Worm (Caenorhabditis elegans) whole organism, L1 larva: ENCODE data around the gene F42A9.8.

Experiments
- C04F5.9 ChIP-seq: sonication (generic microtip); optimal IDR thresholded peaks from 2 replicates; lab custom pipeline; 2016; ENCODE audit warnings: missing genetic modification characterization, missing compliant biosample characterization
- C16A3.4 ChIP-seq: fragments of 150-350 bp; optimal IDR thresholded peaks from 2 replicates; lab custom pipeline; 2014; ENCODE audit warnings: missing biosample characterization, missing genetic modification characterization
- C34B4.2 ChIP-seq: sonication (generic microtip); optimal IDR thresholded peaks from 2 replicates; lab custom pipeline; 2017; ENCODE audit warnings: mild to moderate bottlenecking, missing genetic modification characterization, missing compliant biosample characterization
- alr-1 ChIP-seq: fragments of 200-800 bp; sonication (Bioruptor generic); optimal IDR thresholded peaks from 2 replicates; lab custom pipeline; 2018; ENCODE audit warnings: borderline replicate concordance, mild to moderate bottlenecking, missing genetic modification characterization, missing compliant biosample characterization
- aly-2 ChIP-seq: fragments of 150-350 bp; optimal IDR thresholded peaks from 2 replicates; lab custom pipeline; 2014; ENCODE audit warnings: missing biosample characterization, missing genetic modification characterization
- blmp-1 ChIP-seq: fragments of 150-350 bp; optimal IDR thresholded peaks from 2 replicates; lab custom pipeline; 2014; ENCODE audit warnings: missing biosample characterization, missing genetic modification characterization
- ceh-8 ChIP-seq: fragments of 200-800 bp; sonication (Bioruptor generic); optimal IDR thresholded peaks from 2 replicates; lab custom pipeline; 2018; ENCODE audit warnings: mild to moderate bottlenecking, missing genetic modification characterization, moderate library complexity, missing compliant biosample characterization
- ceh-82 ChIP-seq, 3 experiments: fragments of 150-350 bp in 1 of 3; sonication (generic microtip) in 2 of 3; optimal IDR thresholded peaks; 2 replicates each; lab custom pipeline; 2014 to 2017; ENCODE audit warnings: missing biosample characterization in 3 of 3, missing genetic modification characterization in 3 of 3
- ces-1 ChIP-seq: fragments of 150-350 bp; optimal IDR thresholded peaks from 2 replicates; lab custom pipeline; 2014; ENCODE audit warnings: missing biosample characterization, missing genetic modification reagents, missing genetic modification characterization
- dpl-1 ChIP-seq, 3 experiments: fragments of 150-350 bp in 2 of 3; sonication (generic microtip) in 1 of 3; optimal IDR thresholded peaks; 2 replicates each; lab custom pipeline; 2014 to 2017; ENCODE audit warnings: missing biosample characterization in 3 of 3, missing genetic modification characterization in 3 of 3, missing genetic modification reagents in 3 of 3
- dsc-1 ChIP-seq: sonication (generic microtip); optimal IDR thresholded peaks from 2 replicates; lab custom pipeline; 2016; ENCODE audit warnings: mild to moderate bottlenecking, missing genetic modification characterization, missing compliant biosample characterization
- efl-1 ChIP-seq, 4 experiments: fragments of 150-350 bp; optimal IDR thresholded peaks in 3 of 4; peaks in 1 of 4; 1 replicate in 1 of 4; 2 replicates in 3 of 4; lab custom pipeline; 2014; ENCODE audit warnings: missing biosample characterization in 2 of 4, missing genetic modification characterization in 2 of 4, missing genetic modification reagents in 2 of 4
- elt-2 ChIP-seq: sonication (generic microtip); optimal IDR thresholded peaks from 2 replicates; lab custom pipeline; 2016; ENCODE audit warnings: missing genetic modification characterization, mild to moderate bottlenecking, inconsistent platforms, missing compliant biosample characterization, missing genetic modification reagents
- elt-3 ChIP-seq, 6 experiments: fragments of 150-350 bp in 1 of 6; sonication (generic microtip); optimal IDR thresholded peaks; 2 replicates each; lab custom pipeline; 2017 to 2018; ENCODE audit warnings: missing biosample characterization in 6 of 6, missing genetic modification characterization in 6 of 6, inconsistent platforms in 1 of 6
- ets-5 ChIP-seq: fragments of 200-800 bp; sonication (Bioruptor generic); IDR thresholded peaks from 2 replicates; pipeline ENCODE4 v1.3.6; 2022; ENCODE audit warnings: missing genetic modification characterization, missing compliant biosample characterization
- grh-1 ChIP-seq: fragments of 200-800 bp; sonication (Bioruptor generic); IDR thresholded peaks from 2 replicates; pipeline ENCODE4 v1.3.6; 2022; ENCODE audit warnings: missing genetic modification reagents, missing genetic modification characterization, missing compliant biosample characterization
- hlh-4 ChIP-seq: sonication (generic microtip); optimal IDR thresholded peaks from 2 replicates; lab custom pipeline; 2016; ENCODE audit warnings: mild to moderate bottlenecking, missing genetic modification characterization, missing compliant biosample characterization
- irx-1 ChIP-seq: sonication (generic microtip); optimal IDR thresholded peaks from 2 replicates; lab custom pipeline; 2016; ENCODE audit warnings: missing genetic modification characterization, missing compliant biosample characterization
- isw-1 ChIP-seq: fragments of 200-800 bp; sonication (Bioruptor generic); IDR thresholded peaks from 2 replicates; pipeline ENCODE4 v1.3.6; 2022; ENCODE audit warnings: missing genetic modification characterization, missing compliant biosample characterization
- jun-1 ChIP-seq: fragments of 150-350 bp; optimal IDR thresholded peaks from 2 replicates; lab custom pipeline; 2014; ENCODE audit warnings: missing biosample characterization, missing genetic modification reagents, missing genetic modification characterization
- lin-13 ChIP-seq: fragments of 150-350 bp; optimal IDR thresholded peaks from 2 replicates; lab custom pipeline; 2014; ENCODE audit warnings: missing biosample characterization, missing genetic modification reagents, missing genetic modification characterization
- lin-14 ChIP-seq: fragments of 200-800 bp; sonication (Bioruptor generic); optimal IDR thresholded peaks from 2 replicates; lab custom pipeline; 2018; ENCODE audit warnings: mild to moderate bottlenecking, missing genetic modification characterization, moderate library complexity, missing compliant biosample characterization
- lin-15B ChIP-seq: fragments of 150-350 bp; sonication (generic microtip); optimal IDR thresholded peaks from 3 replicates; lab custom pipeline; 2014; ENCODE audit warnings: missing biosample characterization, missing genetic modification characterization
- lin-35 ChIP-seq, 2 experiments: fragments of 150-350 bp; optimal IDR thresholded peaks; 2 replicates each; lab custom pipeline; 2014; ENCODE audit warnings: missing biosample characterization in 2 of 2, missing genetic modification characterization in 2 of 2, missing genetic modification reagents in 2 of 2
- lsy-2 ChIP-seq, 2 experiments: fragments of 150-350 bp; optimal IDR thresholded peaks; 2 replicates each; lab custom pipeline; 2014; ENCODE audit warnings: missing biosample characterization in 2 of 2, missing genetic modification characterization in 2 of 2
- mep-1 ChIP-seq: fragments of 150-350 bp; optimal IDR thresholded peaks from 2 replicates; lab custom pipeline; 2014; ENCODE audit warnings: missing biosample characterization, missing genetic modification characterization
- nhr-11 ChIP-seq: fragments of 150-350 bp; optimal IDR thresholded peaks from 2 replicates; lab custom pipeline; 2014; ENCODE audit warnings: missing biosample characterization, missing genetic modification characterization
- nhr-20 ChIP-seq: sonication (generic microtip); optimal IDR thresholded peaks from 2 replicates; lab custom pipeline; 2016; ENCODE audit warnings: mild to moderate bottlenecking, missing genetic modification characterization, missing compliant biosample characterization
- nhr-237 ChIP-seq: fragments of 150-350 bp; optimal IDR thresholded peaks from 2 replicates; lab custom pipeline; 2014; ENCODE audit warnings: missing biosample characterization, missing genetic modification characterization
- nhr-71 ChIP-seq: sonication (generic microtip); optimal IDR thresholded peaks from 2 replicates; lab custom pipeline; 2016; ENCODE audit warnings: mild to moderate bottlenecking, missing genetic modification characterization, moderate library complexity, missing compliant biosample characterization
- nhr-76 ChIP-seq: sonication (generic microtip); optimal IDR thresholded peaks from 2 replicates; lab custom pipeline; 2017; ENCODE audit warnings: missing biosample characterization, missing genetic modification characterization
- nhr-90 ChIP-seq: sonication (generic microtip); optimal IDR thresholded peaks from 2 replicates; lab custom pipeline; 2016; ENCODE audit warnings: mild to moderate bottlenecking, missing genetic modification characterization, missing compliant biosample characterization; ENCODE audit not compliant: poor library complexity
- pag-3 ChIP-seq: sonication (generic microtip); optimal IDR thresholded peaks from 2 replicates; lab custom pipeline; 2017; ENCODE audit warnings: missing genetic modification characterization, mild to moderate bottlenecking, missing compliant biosample characterization, antibody characterized with exemption, borderline replicate concordance; ENCODE audit not compliant: insufficient read depth
- rnt-1 ChIP-seq: sonication (generic microtip); optimal IDR thresholded peaks from 2 replicates; lab custom pipeline; 2016; ENCODE audit warnings: mild to moderate bottlenecking, missing genetic modification characterization, moderate library complexity, missing compliant biosample characterization
- snu-23 ChIP-seq: sonication (generic microtip); optimal IDR thresholded peaks from 2 replicates; lab custom pipeline; 2016; ENCODE audit warnings: missing genetic modification characterization, missing compliant biosample characterization
- sptf-1 ChIP-seq: fragments of 150-350 bp; optimal IDR thresholded peaks from 2 replicates; lab custom pipeline; 2014; ENCODE audit warnings: missing biosample characterization, missing genetic modification characterization
- tbx-2 ChIP-seq: sonication (generic microtip); optimal IDR thresholded peaks from 2 replicates; lab custom pipeline; 2016; ENCODE audit warnings: missing genetic modification characterization, missing compliant biosample characterization
- unc-86 ChIP-seq: sonication (generic microtip); optimal IDR thresholded peaks from 2 replicates; lab custom pipeline; 2016; ENCODE audit warnings: missing genetic modification characterization, missing compliant biosample characterization
- vab-15 ChIP-seq: sonication (generic microtip); optimal IDR thresholded peaks from 2 replicates; lab custom pipeline; 2017; ENCODE audit warnings: missing genotype, mild to moderate bottlenecking, missing genetic modification characterization, missing compliant biosample characterization
- xbp-1 ChIP-seq: sonication (generic microtip); optimal IDR thresholded peaks from 2 replicates; lab custom pipeline; 2016; ENCODE audit warnings: missing genetic modification characterization, missing compliant biosample characterization
- zag-1 ChIP-seq: fragments of 150-350 bp; optimal IDR thresholded peaks from 2 replicates; lab custom pipeline; 2014; ENCODE audit warnings: missing biosample characterization, missing genetic modification characterization
- ztf-11 ChIP-seq, 2 experiments: sonication (generic microtip); optimal IDR thresholded peaks; 2 replicates each; lab custom pipeline; 2016 to 2017; ENCODE audit warnings: missing genetic modification characterization in 2 of 2, missing biosample characterization in 1 of 2, missing compliant biosample characterization in 1 of 2

Gene F42A9.8

ce11 chrIV:8618698-8619097 lies at the start of gene F42A9.8:
TSS of gene F42A9.8 (minus strand) at chrIV:8618785.
- TF ChIP-seq pag-3 (tag; lab: Kevin White, UChicago) (no peak), aly-2 (tag; lab: Kevin White, UChicago) (no peak), irx-1 (tag; lab: Kevin White, UChicago) (no peak), ces-1 (GFP tag; lab: Kevin White, UChicago) (no peak), dsc-1 (no peak), alr-1 (tag; lab: Kevin White, UChicago) (no peak), grh-1 (GFP tag; lab: Robert Waterston, UW) (no peak), nhr-20 (tag; lab: Kevin White, UChicago) (peak; percentile 6), nhr-237 (tag; lab: Kevin White, UChicago) (no peak), C04F5.9 (tag; lab: Kevin White, UChicago) (no peak), unc-86 (tag; lab: Kevin White, UChicago) (no peak), nhr-76 (tag; lab: Kevin White, UChicago) (no peak), isw-1 (GFP tag; lab: Robert Waterston, UW) (no peak), ztf-11 (tag; optimal IDR thresholded peaks at IDR 0.05; lab: Kevin White, UChicago) (no peak), nhr-11 (tag; lab: Kevin White, UChicago) (no peak), lin-15B (tag; lab: Kevin White, UChicago) (no peak), ceh-82 (tag; optimal IDR thresholded peaks at IDR 0.05; lab: Kevin White, UChicago) (peak in 1 of 3 experiments; percentile 11), sptf-1 (tag; lab: Kevin White, UChicago) (no peak), ets-5 (GFP tag; lab: Robert Waterston, UW) (no peak), snu-23 (GFP tag; lab: Kevin White, UChicago) (peak; percentile 35), C34B4.2 (tag; lab: Kevin White, UChicago) (no peak), lin-13 (GFP tag; lab: Kevin White, UChicago) (no peak), hlh-4 (tag; lab: Kevin White, UChicago) (no peak), C16A3.4 (tag; lab: Kevin White, UChicago) (no peak), vab-15 (tag; lab: Kevin White, UChicago) (no peak), tbx-2 (no peak), lin-35 (GFP tag; optimal IDR thresholded peaks at IDR 0.05; lab: Kevin White, UChicago) (peak in 1 of 2 experiments; percentile 42), lsy-2 (tag; optimal IDR thresholded peaks at IDR 0.05; lab: Kevin White, UChicago) (peak; percentile 18 to 49), xbp-1 (no peak), rnt-1 (no peak), elt-3 (tag; optimal IDR thresholded peaks at IDR 0.05; lab: Kevin White, UChicago) (no peak), zag-1 (tag; lab: Kevin White, UChicago) (no peak), lin-14 (peak; percentile 42), dpl-1 (GFP tag; optimal IDR thresholded peaks at IDR 0.05; lab: Kevin White, UChicago) (peak in 1 of 3 experiments; percentile 30), mep-1 (peak; percentile 21), blmp-1 (tag; lab: Kevin White, UChicago) (peak; percentile 6), efl-1 (optimal IDR thresholded peaks at IDR 0.05; lab: Kevin White, UChicago) (peak; percentile 25 to 26), efl-1 (GFP tag; optimal IDR thresholded peaks at IDR 0.05 in 1 of 2; lab: Kevin White, UChicago) (peak; percentile 39 to 85), jun-1 (tag; lab: Kevin White, UChicago) (no peak), nhr-71 (tag; lab: Kevin White, UChicago) (peak; percentile 31), nhr-90 (tag; lab: Kevin White, UChicago) (no peak), ceh-8 (no peak), elt-2 (tag; lab: Kevin White, UChicago) (no peak)
